Fruit fly (Drosophila melanogaster): ENCODE data around the gene CG18493.

DNA sequence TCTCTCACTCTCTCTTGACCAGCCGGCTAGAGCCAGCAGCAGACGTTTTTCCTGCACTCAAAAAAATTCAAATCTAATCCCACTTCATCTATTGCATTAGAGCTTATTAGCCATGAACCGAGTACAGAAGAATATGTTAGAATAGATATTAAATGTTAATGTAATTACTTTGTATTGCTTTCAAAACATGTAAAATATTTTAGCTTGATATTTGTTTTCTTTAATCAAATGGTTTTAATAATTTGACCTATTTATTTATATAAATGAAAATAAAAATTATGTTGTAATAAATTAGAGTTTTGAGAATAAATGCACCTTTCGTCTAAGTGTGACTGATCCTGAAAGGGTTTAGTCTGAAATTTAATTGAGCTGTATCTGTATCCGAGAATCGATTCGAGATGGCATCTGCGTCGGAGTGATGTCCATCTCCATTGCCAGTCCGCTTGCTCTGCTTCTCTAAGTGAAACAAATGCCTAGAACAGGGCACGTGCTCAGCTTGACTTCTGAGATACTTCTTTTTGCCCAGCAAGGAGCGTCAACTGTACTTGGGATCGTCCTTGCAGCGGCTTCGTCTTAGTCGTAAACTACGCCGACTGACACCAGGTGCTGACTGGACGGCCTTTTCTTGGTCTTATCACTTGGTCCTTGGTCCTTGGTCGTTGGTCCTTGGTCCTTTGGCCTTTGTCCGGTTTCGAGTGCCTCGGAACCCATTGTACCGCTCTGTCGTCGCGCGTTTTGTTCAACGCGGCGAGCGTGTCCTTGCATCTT is 49.6 kb upstream of the CG18493 start:
- TF ChIP-seq ttk (optimal IDR thresholded peaks at IDR 0.05) (no peak), h (optimal IDR thresholded peaks at IDR 0.05) (no peak), psq (optimal IDR thresholded peaks at IDR 0.05) (no peak), Sin3A (optimal IDR thresholded peaks at IDR 0.05) (no peak), insv (optimal IDR thresholded peaks at IDR 0.05) (no peak)

Data from Kc167 (cell line).